Worm (Caenorhabditis elegans) whole organism, mixed stage, embryonic: ENCODE results near the gene F35A5.8.
A peak's percentile ranks its signal among the peaks of the same experiment; 100 is the strongest.

Experiments used
- M03D4.4 ChIP-seq: sonication (generic microtip); optimal IDR thresholded peaks from 2 replicates; lab custom pipeline; 2017; ENCODE audit warnings: mild to moderate bottlenecking, missing genetic modification characterization, missing compliant biosample characterization
- blmp-1 ChIP-seq: fragments of 150-350 bp; optimal IDR thresholded peaks from 2 replicates; lab custom pipeline; 2014; ENCODE audit warnings: missing biosample characterization, missing genetic modification characterization
- ceh-39 ChIP-seq: fragments of 150-350 bp; optimal IDR thresholded peaks from 2 replicates; lab custom pipeline; 2014; ENCODE audit warnings: missing biosample characterization, missing genetic modification characterization
- ceh-83 ChIP-seq: fragments of 200-800 bp; sonication (Bioruptor generic); optimal IDR thresholded peaks from 2 replicates; lab custom pipeline; 2018; ENCODE audit warnings: mild to moderate bottlenecking, missing genetic modification characterization, missing compliant biosample characterization
- ces-1 ChIP-seq: fragments of 150-350 bp; optimal IDR thresholded peaks from 2 replicates; lab custom pipeline; 2014; ENCODE audit warnings: missing biosample characterization, missing genetic modification reagents, missing genetic modification characterization
- cnd-1 ChIP-seq: fragments of 200-800 bp; sonication (Bioruptor generic); optimal IDR thresholded peaks from 2 replicates; lab custom pipeline; 2018; ENCODE audit warnings: mild to moderate bottlenecking, missing genetic modification characterization, missing compliant biosample characterization
- drap-1 ChIP-seq: fragments of 200-800 bp; sonication (Bioruptor generic); optimal IDR thresholded peaks from 3 replicates; lab custom pipeline; 2018; ENCODE audit warnings: mild to moderate bottlenecking, missing genetic modification characterization, missing compliant biosample characterization
- elt-1 ChIP-seq: sonication (generic microtip); optimal IDR thresholded peaks from 2 replicates; lab custom pipeline; 2017; ENCODE audit warnings: missing genetic modification characterization, mild to moderate bottlenecking, missing compliant biosample characterization, antibody characterized with exemption, moderate library complexity, borderline replicate concordance; ENCODE audit not compliant: insufficient read depth
- elt-3 ChIP-seq: fragments of 150-350 bp; optimal IDR thresholded peaks from 2 replicates; lab custom pipeline; 2014; ENCODE audit warnings: missing biosample characterization, missing genetic modification characterization
- flh-1 ChIP-seq: fragments of 200-800 bp; sonication (Bioruptor generic); optimal IDR thresholded peaks from 2 replicates; lab custom pipeline; 2018; ENCODE audit warnings: mild to moderate bottlenecking, missing genetic modification characterization, moderate library complexity, missing compliant biosample characterization
- ham-2 ChIP-seq: fragments of 200-800 bp; sonication (Bioruptor generic); optimal IDR thresholded peaks from 2 replicates; lab custom pipeline; 2018; ENCODE audit warnings: mild to moderate bottlenecking, missing genetic modification characterization, missing compliant biosample characterization
- hlh-1 ChIP-seq: fragments of 150-350 bp; optimal IDR thresholded peaks from 2 replicates; lab custom pipeline; 2014; ENCODE audit warnings: missing biosample characterization, missing genetic modification reagents, missing genetic modification characterization
- lin-13 ChIP-seq: fragments of 150-350 bp; optimal IDR thresholded peaks from 2 replicates; lab custom pipeline; 2014; ENCODE audit warnings: missing biosample characterization, missing genetic modification characterization
- lin-32 ChIP-seq: fragments of 200-800 bp; sonication (Bioruptor generic); optimal IDR thresholded peaks from 2 replicates; lab custom pipeline; 2018; ENCODE audit warnings: mild to moderate bottlenecking, missing genetic modification characterization, missing compliant biosample characterization
- lsy-2 ChIP-seq: fragments of 150-350 bp; optimal IDR thresholded peaks from 2 replicates; lab custom pipeline; 2014; ENCODE audit warnings: missing biosample characterization, missing genetic modification characterization
- mab-5 ChIP-seq: fragments of 150-350 bp; optimal IDR thresholded peaks from 2 replicates; lab custom pipeline; 2014; ENCODE audit warnings: missing biosample characterization, missing genetic modification characterization
- mep-1 ChIP-seq: fragments of 150-350 bp; optimal IDR thresholded peaks from 2 replicates; lab custom pipeline; 2017; ENCODE audit warnings: missing biosample characterization, missing genetic modification reagents, missing genetic modification characterization, inconsistent platforms
- mls-2 ChIP-seq: sonication (generic microtip); optimal IDR thresholded peaks from 2 replicates; lab custom pipeline; 2016; ENCODE audit warnings: mild to moderate bottlenecking, missing genetic modification characterization, moderate library complexity, missing compliant biosample characterization
- nhr-12 ChIP-seq: fragments of 150-350 bp; optimal IDR thresholded peaks from 2 replicates; lab custom pipeline; 2014; ENCODE audit warnings: missing biosample characterization, missing genetic modification characterization
- nhr-2 ChIP-seq: fragments of 150-350 bp; optimal IDR thresholded peaks from 2 replicates; lab custom pipeline; 2014; ENCODE audit warnings: missing biosample characterization, missing genetic modification characterization
- nhr-237 ChIP-seq: fragments of 150-350 bp; optimal IDR thresholded peaks from 2 replicates; lab custom pipeline; 2014; ENCODE audit warnings: missing biosample characterization, missing genetic modification characterization
- nhr-76 ChIP-seq: sonication (generic microtip); optimal IDR thresholded peaks from 2 replicates; lab custom pipeline; 2017; ENCODE audit warnings: missing biosample characterization, missing genetic modification characterization
- pha-4 ChIP-seq: fragments of 150-350 bp; optimal IDR thresholded peaks from 2 replicates; lab custom pipeline; 2018; ENCODE audit warnings: missing biosample characterization, missing genetic modification reagents, missing genetic modification characterization
- sem-2 ChIP-seq: fragments of 200-800 bp; sonication (Bioruptor generic); optimal IDR thresholded peaks from 2 replicates; lab custom pipeline; 2018; ENCODE audit warnings: mild to moderate bottlenecking, missing genetic modification characterization, missing compliant biosample characterization
- sptf-1 ChIP-seq: sonication (generic microtip); optimal IDR thresholded peaks from 2 replicates; lab custom pipeline; 2017; ENCODE audit warnings: mild to moderate bottlenecking, missing genetic modification characterization, moderate library complexity, missing compliant biosample characterization
- tbx-8 ChIP-seq: fragments of 200-800 bp; sonication (Bioruptor generic); optimal IDR thresholded peaks from 2 replicates; lab custom pipeline; 2018; ENCODE audit warnings: mild to moderate bottlenecking, missing genetic modification characterization, moderate library complexity, missing compliant biosample characterization
- unc-120 ChIP-seq: sonication (generic microtip); optimal IDR thresholded peaks from 2 replicates; lab custom pipeline; 2017; ENCODE audit warnings: missing genetic modification characterization, missing compliant biosample characterization; ENCODE audit not compliant: poor library complexity, severe bottlenecking
- unc-39 ChIP-seq: fragments of 150-350 bp; optimal IDR thresholded peaks from 2 replicates; lab custom pipeline; 2014; ENCODE audit warnings: missing biosample characterization, missing genetic modification characterization
- unc-62 ChIP-seq: fragments of 150-350 bp; optimal IDR thresholded peaks from 2 replicates; lab custom pipeline; 2014; ENCODE audit warnings: missing biosample characterization, missing genetic modification reagents, missing genetic modification characterization
- zip-8 ChIP-seq: fragments of 150-350 bp; optimal IDR thresholded peaks from 2 replicates; lab custom pipeline; 2014; ENCODE audit warnings: missing biosample characterization, missing genetic modification characterization
- ztf-11 ChIP-seq: fragments of 150-350 bp; optimal IDR thresholded peaks from 2 replicates; lab custom pipeline; 2014; ENCODE audit warnings: missing biosample characterization, missing genetic modification characterization

The F35A5.8 gene

ce11 chrX:3814827-3815226, 11.6 kb upstream of the F35A5.8 start:
- no peak for TF ChIP-seq lin-32 (GFP tag; lab: Kevin White, UChicago)
- no peak for TF ChIP-seq ham-2 (GFP tag; lab: Kevin White, UChicago)

ce11 chrX:3807166-3807565, 3.9 kb upstream of the F35A5.8 start, which contains the start of gene F35A5.1:
Gene F35A5.1, plus strand, starts transcription at chrX:3807466.
- TF ChIP-seq sem-2 (GFP tag; lab: Kevin White, UChicago): no peak
- TF ChIP-seq pha-4 (tag; lab: Kevin White, UChicago): no peak
- no peak for TF ChIP-seq flh-1
- no peak for TF ChIP-seq lin-32 (GFP tag; lab: Kevin White, UChicago)
- no peak for TF ChIP-seq sptf-1 (tag; lab: Kevin White, UChicago)
- TF ChIP-seq lsy-2 (tag; lab: Kevin White, UChicago): no peak
- TF ChIP-seq mab-5 (tag; lab: Kevin White, UChicago): no peak
- TF ChIP-seq drap-1 (GFP tag; lab: Kevin White, UChicago): no peak
- no peak for TF ChIP-seq ceh-83 (GFP tag; lab: Kevin White, UChicago)
- no peak for TF ChIP-seq ces-1
- no peak for TF ChIP-seq blmp-1 (tag; lab: Kevin White, UChicago)
- TF ChIP-seq nhr-12: no peak
- TF ChIP-seq M03D4.4 (tag; lab: Kevin White, UChicago): no peak
- no peak for TF ChIP-seq elt-3 (tag; lab: Kevin White, UChicago)
- TF ChIP-seq, all 35 proteins: peak for 0

DNA sequence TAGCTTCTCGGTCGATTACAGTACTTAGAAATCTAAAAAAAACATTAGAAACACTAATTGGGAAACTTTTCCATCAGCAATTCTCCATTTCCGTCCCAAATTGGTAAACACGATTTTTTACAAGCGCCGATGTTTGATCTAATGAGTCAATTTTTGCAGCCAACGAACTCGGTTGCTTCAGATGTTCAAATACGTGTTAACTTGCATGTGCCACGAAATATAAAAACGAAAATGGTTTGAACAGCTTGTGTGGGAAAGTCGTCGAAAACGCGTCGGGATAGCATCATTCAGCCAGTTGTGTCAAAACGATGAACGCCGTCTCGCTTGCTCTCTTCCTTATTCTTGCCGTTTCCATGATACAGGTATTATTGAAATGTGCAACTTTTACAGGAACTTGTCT, 1.6 kb upstream of the F35A5.8 start, which contains the start of gene F35A5.2:
TSS of gene F35A5.2 (plus strand) at position 301 of the 400 bp plus-strand sequence.
- no peak for TF ChIP-seq mab-5 (tag; lab: Kevin White, UChicago)
- no peak for TF ChIP-seq unc-39
- no peak for TF ChIP-seq hlh-1 (tag; lab: Kevin White, UChicago)
- no peak for TF ChIP-seq M03D4.4 (tag; lab: Kevin White, UChicago)
- TF ChIP-seq ces-1: no peak
- TF ChIP-seq mls-2 (tag; lab: Kevin White, UChicago): no peak
- TF ChIP-seq ztf-11 (tag; lab: Kevin White, UChicago): no peak
- TF ChIP-seq lin-32 (GFP tag; lab: Kevin White, UChicago): no peak
- no peak for TF ChIP-seq unc-120 (tag; lab: Kevin White, UChicago)
- no peak for TF ChIP-seq ceh-83 (GFP tag; lab: Kevin White, UChicago)
- TF ChIP-seq nhr-237 (tag; lab: Kevin White, UChicago): no peak
- no peak for TF ChIP-seq pha-4 (tag; lab: Kevin White, UChicago)
- no peak for TF ChIP-seq nhr-76 (tag; lab: Kevin White, UChicago)
- TF ChIP-seq unc-62: no peak
- no peak for TF ChIP-seq ham-2 (GFP tag; lab: Kevin White, UChicago)
- no peak for TF ChIP-seq elt-3 (tag; lab: Kevin White, UChicago)
- TF ChIP-seq zip-8 (tag; lab: Kevin White, UChicago): no peak
- no peak for TF ChIP-seq flh-1
- no peak for TF ChIP-seq sem-2 (GFP tag; lab: Kevin White, UChicago)

- TF ChIP-seq unc-62 (no peak), lin-13 (no peak), ztf-11 (tag; lab: Kevin White, UChicago) (no peak), mls-2 (tag; lab: Kevin White, UChicago) (peak; percentile 28), elt-1 (tag; lab: Kevin White, UChicago) (no peak), tbx-8 (GFP tag; lab: Kevin White, UChicago) (no peak), flh-1 (no peak), mep-1 (tag; lab: Kevin White, UChicago) (peak; percentile 26), nhr-2 (tag; lab: Kevin White, UChicago) (no peak), unc-39 (no peak), ham-2 (GFP tag; lab: Kevin White, UChicago) (no peak)
- TF ChIP-seq, all 35 proteins: peak for 2
Measured at ce11 chrX:3802743-3803142, 521 bp downstream of the F35A5.8 start.

DNA sequence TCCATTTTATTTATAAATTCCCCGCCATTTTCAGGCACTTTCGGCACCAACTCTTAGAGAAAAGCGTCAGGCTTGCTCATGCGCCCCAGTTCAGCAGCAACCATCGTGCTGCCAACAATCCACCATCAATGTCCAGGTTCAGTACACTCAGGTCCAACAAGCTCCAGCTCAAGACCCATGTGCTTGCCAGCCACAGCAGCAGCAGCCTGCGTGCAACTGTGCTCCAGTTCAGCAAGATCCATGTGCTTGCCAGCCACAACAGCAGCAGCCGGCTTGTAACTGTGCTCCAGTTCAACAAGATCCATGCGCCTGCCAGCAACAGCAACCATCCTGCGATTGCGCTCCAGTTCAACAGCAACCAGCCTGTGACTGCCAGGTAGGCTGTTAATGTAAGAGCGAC, 5.0 kb downstream of the F35A5.8 start:
- TF ChIP-seq cnd-1 (tag; lab: Kevin White, UChicago) (no peak), flh-1 (no peak), ceh-39 (tag; lab: Kevin White, UChicago) (no peak), nhr-12 (no peak), ham-2 (GFP tag; lab: Kevin White, UChicago) (no peak), elt-3 (tag; lab: Kevin White, UChicago) (no peak), zip-8 (tag; lab: Kevin White, UChicago) (no peak), sem-2 (GFP tag; lab: Kevin White, UChicago) (no peak), sptf-1 (tag; lab: Kevin White, UChicago) (no peak), ceh-83 (GFP tag; lab: Kevin White, UChicago) (no peak), unc-39 (no peak), lin-13 (no peak), mls-2 (tag; lab: Kevin White, UChicago) (no peak), nhr-2 (tag; lab: Kevin White, UChicago) (no peak)
